Worm (Caenorhabditis elegans): ENCODE measurements around the gene rabn-5.
A peak's percentile ranks its signal among the peaks of the same experiment; 100 is the strongest.

Gene rabn-5

DNA sequence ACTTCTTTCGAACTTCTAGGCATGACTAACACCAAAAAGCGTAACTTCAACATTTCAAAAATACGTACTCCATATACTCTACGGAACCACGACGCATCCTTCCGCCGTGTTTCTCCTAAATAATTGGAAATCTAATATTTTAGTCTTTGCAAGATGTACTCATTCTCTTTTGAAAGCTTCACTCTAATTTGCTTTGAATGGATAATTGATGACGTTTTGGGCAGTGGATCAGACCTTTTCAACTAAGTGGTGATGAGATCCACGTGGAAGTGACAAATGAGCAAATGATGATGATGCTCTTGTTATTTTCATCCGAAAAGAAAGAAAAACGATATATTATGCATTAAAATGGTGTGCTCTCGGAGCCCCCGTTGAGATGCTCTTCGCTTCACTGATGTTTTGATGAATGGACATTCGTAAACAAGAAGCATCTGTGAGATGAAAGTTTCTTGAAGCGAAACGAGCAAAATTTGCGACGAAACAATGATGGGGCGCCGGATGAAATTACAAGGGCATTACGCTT lies 39.8 kb upstream of the rabn-5 start:
- TF ChIP-seq zip-5 (tag; optimal IDR thresholded peaks at IDR 0.05) (no peak), ceh-31 (tag; optimal IDR thresholded peaks at IDR 0.05) (peak; percentile 26)

- TF ChIP-seq unc-42 (tag; optimal IDR thresholded peaks at IDR 0.05) (peak; percentile 95), elt-4 (tag; optimal IDR thresholded peaks at IDR 0.05) (no peak), ets-4 (tag; optimal IDR thresholded peaks at IDR 0.05) (peak; percentile 19), ttx-3 (tag; optimal IDR thresholded peaks at IDR 0.05) (no peak), odd-2 (tag; optimal IDR thresholded peaks at IDR 0.05) (no peak), hlh-15 (tag; optimal IDR thresholded peaks at IDR 0.05) (no peak)
Measured at ce11 chrIII:5826895-5827437, 37.4 kb upstream of the rabn-5 start.

DNA sequence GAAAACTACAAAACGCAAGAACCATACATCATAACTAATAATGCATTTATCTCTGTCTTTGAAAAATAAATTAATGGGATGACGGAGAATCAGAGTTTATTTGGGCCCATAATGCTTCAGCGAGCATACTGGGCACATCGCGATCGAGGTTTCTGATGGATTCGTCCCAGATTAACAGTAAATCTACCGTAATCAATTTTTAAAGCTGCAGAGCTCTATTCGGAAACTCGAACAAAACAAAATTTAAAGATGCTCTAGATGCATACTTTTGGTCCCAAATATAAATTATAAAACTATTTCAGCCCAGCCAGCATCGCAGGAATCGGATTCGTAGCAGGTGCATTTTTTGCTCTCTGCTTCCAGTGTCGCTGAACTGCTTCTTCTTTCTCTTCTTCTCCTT lies 36.3 kb upstream of the rabn-5 start:
- no peak for TF ChIP-seq rnt-1 (tag; optimal IDR thresholded peaks at IDR 0.05)
- TF ChIP-seq ceh-2 (tag; optimal IDR thresholded peaks at IDR 0.05): no peak
- no peak for TF ChIP-seq tbx-2 (tag; optimal IDR thresholded peaks at IDR 0.05)
- no peak for TF ChIP-seq ceh-48 (tag; optimal IDR thresholded peaks at IDR 0.05)
- TF ChIP-seq che-1 (tag; optimal IDR thresholded peaks at IDR 0.05): peak; percentile 23

DNA sequence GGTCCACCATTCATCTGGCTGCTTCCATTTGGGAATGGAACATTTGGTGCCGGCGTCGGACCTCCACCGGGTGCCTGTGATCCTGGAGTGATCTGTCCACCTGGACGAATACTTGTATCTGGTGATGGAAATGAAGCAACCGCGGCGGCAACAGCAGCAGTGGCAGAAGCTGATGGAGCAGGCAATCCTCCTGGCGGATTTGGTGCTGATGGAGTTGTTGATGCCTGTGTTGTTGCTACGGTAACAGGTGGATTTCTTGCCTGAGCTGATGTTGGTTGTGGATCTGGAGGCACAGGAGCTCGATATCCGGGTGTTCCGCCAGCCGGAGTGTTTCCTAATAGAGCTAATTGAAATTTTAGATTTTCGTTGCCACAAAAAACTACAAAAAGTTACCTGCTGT lies 31.9 kb upstream of the rabn-5 start:
- no peak for TF ChIP-seq dmd-4 (tag; optimal IDR thresholded peaks at IDR 0.05; ENCODE audit: borderline replicate concordance)
- TF ChIP-seq ref-2 (tag; optimal IDR thresholded peaks at IDR 0.05): no peak
- no peak for TF ChIP-seq unc-3 (GFP tag; conservative IDR thresholded peaks at IDR 0.05)
- no peak for TF ChIP-seq unc-3 (tag; optimal IDR thresholded peaks at IDR 0.05)

- TF ChIP-seq pha-4 (tag; optimal IDR thresholded peaks at IDR 0.05) (no peak), odd-2 (tag; optimal IDR thresholded peaks at IDR 0.05) (no peak), ceh-45 (GFP tag; IDR thresholded peaks at IDR 0.05) (no peak), ref-2 (tag; optimal IDR thresholded peaks at IDR 0.05) (no peak), sdc-2 (tag; optimal IDR thresholded peaks at IDR 0.05) (no peak), pax-1 (tag; optimal IDR thresholded peaks at IDR 0.05) (no peak), lin-11 (tag; optimal IDR thresholded peaks at IDR 0.05) (no peak), ceh-22 (tag; optimal IDR thresholded peaks at IDR 0.05) (no peak), sox-4 (tag; optimal IDR thresholded peaks at IDR 0.05) (no peak), unc-55 (GFP tag; optimal IDR thresholded peaks at IDR 0.05) (no peak), pros-1 (tag; optimal IDR thresholded peaks at IDR 0.05) (no peak), nfya-1 (tag; optimal IDR thresholded peaks at IDR 0.05) (no peak), ceh-18 (tag; optimal IDR thresholded peaks at IDR 0.05) (no peak), zip-5 (tag; optimal IDR thresholded peaks at IDR 0.05) (no peak)
Measured at ce11 chrIII:5833376-5833775, 31.0 kb upstream of the rabn-5 start, which contains the start of the genes R12B2.13 and mdt-15. TSS of gene R12B2.13 (minus strand) at chrIII:5833476. TSS of gene mdt-15 (minus strand) at chrIII:5833751.

ce11 chrIII:5834053-5834452 lies 30.3 kb upstream of the rabn-5 start, which contains the start of gene R12B2.6:
TSS of gene R12B2.6 (minus strand) at chrIII:5834153.
- TF ChIP-seq pax-1 (tag; optimal IDR thresholded peaks at IDR 0.05) (no peak), F13H6.1 (tag; optimal IDR thresholded peaks at IDR 0.05) (no peak), lim-6 (tag; optimal IDR thresholded peaks at IDR 0.05) (no peak), ceh-18 (tag; optimal IDR thresholded peaks at IDR 0.05) (no peak), K09A11.1 (tag; optimal IDR thresholded peaks at IDR 0.05; ENCODE audit: insufficient read depth) (no peak), eyg-1 (tag; optimal IDR thresholded peaks at IDR 0.05) (no peak), mec-3 (tag; optimal IDR thresholded peaks at IDR 0.05; ENCODE audit: borderline replicate concordance) (no peak), ceh-14 (tag; optimal IDR thresholded peaks at IDR 0.05) (no peak), che-1 (tag; optimal IDR thresholded peaks at IDR 0.05) (no peak), ceh-48 (tag; optimal IDR thresholded peaks at IDR 0.05) (no peak), ceh-9 (tag; optimal IDR thresholded peaks at IDR 0.05) (no peak), ttx-3 (tag; optimal IDR thresholded peaks at IDR 0.05) (no peak), elt-2 (tag; optimal IDR thresholded peaks at IDR 0.05) (no peak), hlh-6 (tag; optimal IDR thresholded peaks at IDR 0.05) (no peak), ceh-22 (tag; optimal IDR thresholded peaks at IDR 0.05) (no peak), unc-55 (GFP tag; optimal IDR thresholded peaks at IDR 0.05) (no peak), ceh-6 (GFP tag; optimal IDR thresholded peaks at IDR 0.05) (no peak), C38D4.7 (GFP tag; optimal IDR thresholded peaks at IDR 0.05) (no peak), nhr-232 (tag; optimal IDR thresholded peaks at IDR 0.05) (no peak)

Measured in whole organism, late embryonic.